Worm (Caenorhabditis elegans): ENCODE measurements around the gene col-44.

col-44 gene

DNA sequence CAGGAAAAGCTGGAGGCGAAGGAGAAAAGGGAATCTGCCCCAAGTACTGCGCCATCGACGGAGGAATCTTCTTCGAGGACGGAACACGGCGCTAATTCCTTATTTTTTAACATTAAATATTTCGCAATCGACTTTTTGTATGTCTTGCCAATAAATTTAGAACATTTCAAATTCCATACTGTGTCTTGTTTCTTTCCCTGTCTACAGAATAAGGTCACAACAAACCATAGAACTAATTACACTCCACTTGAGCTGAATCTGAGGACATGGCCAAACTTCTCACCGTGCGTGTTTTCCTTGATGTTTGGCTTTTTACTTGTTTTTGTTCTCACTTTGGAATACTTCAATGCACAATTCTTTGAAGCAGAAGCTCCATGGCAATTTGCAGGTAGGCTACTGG is 1.1 kb downstream of the col-44 start, which contains the start of gene F54B11.4:
Gene F54B11.4, plus strand, starts transcription at position 301 of the 400 bp plus-strand sequence.
- TF ChIP-seq nhr-80 (tag; optimal IDR thresholded peaks at IDR 0.05): no peak
- no peak for TF ChIP-seq cebp-1 (GFP tag; IDR thresholded peaks at IDR 0.05)
- peak; percentile 62 for TF ChIP-seq cebp-1 (tag; optimal IDR thresholded peaks at IDR 0.05)
- TF ChIP-seq ceh-40 (GFP tag; IDR thresholded peaks at IDR 0.05): no peak
- TF ChIP-seq F55B11.4 (tag; optimal IDR thresholded peaks at IDR 0.05; ENCODE audit: borderline replicate concordance, insufficient read depth): no peak

DNA sequence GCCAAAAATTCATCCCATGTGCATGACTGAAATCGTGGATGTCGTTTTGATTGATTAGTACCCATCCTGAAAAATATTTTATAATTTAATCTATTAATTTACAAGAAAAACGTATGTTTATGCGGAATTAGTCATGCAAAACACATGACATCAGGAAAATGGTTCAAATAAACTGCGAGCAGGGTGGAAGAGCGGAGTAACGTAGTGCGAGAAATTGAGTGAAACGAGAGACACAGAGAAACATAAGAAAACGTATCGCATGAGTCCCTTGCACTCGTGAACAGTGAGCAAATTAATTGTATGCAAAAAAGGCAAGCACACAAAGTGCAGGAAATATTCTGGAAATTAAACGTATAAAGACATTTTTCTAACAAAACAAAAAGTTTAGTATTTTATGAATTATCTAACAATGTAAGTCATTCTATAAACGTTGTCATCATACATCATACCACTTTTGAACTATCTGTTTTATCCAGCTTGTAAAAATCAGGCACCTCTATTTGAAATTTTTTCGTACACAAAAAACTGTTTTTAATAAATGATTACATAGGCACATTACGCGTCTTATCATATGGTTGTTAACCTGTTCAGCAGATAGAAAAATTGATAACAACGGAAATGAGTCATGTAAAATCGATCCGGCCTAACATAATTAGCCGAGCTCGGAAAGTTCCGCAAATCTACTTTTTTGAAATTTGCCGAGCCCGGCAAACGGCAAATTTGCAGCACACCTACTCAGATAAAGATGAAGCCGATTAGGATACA is 4.9 kb downstream of the col-44 start, which contains the start of gene F54B11.5:
Gene F54B11.5, minus strand, starts transcription at position 66 of the 765 bp plus-strand sequence.
- TF ChIP-seq ZK185.1 (tag; optimal IDR thresholded peaks at IDR 0.05; ENCODE audit: poor library complexity, severe bottlenecking) (no peak), nhr-80 (tag; optimal IDR thresholded peaks at IDR 0.05) (peak; percentile 25), let-607 (tag; optimal IDR thresholded peaks at IDR 0.05) (no peak), hmg-1.2 (GFP tag; IDR thresholded peaks at IDR 0.05) (peak; percentile 61; the same call in 1 of the 2 replicates), egrh-3 (GFP tag; IDR thresholded peaks at IDR 0.05) (no peak), ztf-26 (tag; optimal IDR thresholded peaks at IDR 0.05) (no peak), F23B12.7 (tag; optimal IDR thresholded peaks at IDR 0.05; ENCODE audit: insufficient read depth) (no peak), lin-40 (tag; optimal IDR thresholded peaks at IDR 0.05) (peak; percentile 9), ceh-79 (tag; optimal IDR thresholded peaks at IDR 0.05) (no peak), attf-3 (GFP tag; conservative IDR thresholded peaks at IDR 0.05) (peak; percentile 89), T07F8.4 (tag; optimal IDR thresholded peaks at IDR 0.05) (no peak), F37B4.10 (GFP tag; IDR thresholded peaks at IDR 0.05) (no peak), ccch-3 (GFP tag; optimal IDR thresholded peaks at IDR 0.05) (no peak), nhr-90 (tag; optimal IDR thresholded peaks at IDR 0.05) (no peak), nhr-27 (tag; optimal IDR thresholded peaks at IDR 0.05) (no peak), sdz-38 (tag; optimal IDR thresholded peaks at IDR 0.05) (no peak), snpc-3.4 (tag; optimal IDR thresholded peaks at IDR 0.05) (no peak), rec-8 (tag; optimal IDR thresholded peaks at IDR 0.05) (no peak), B0035.1 (tag; optimal IDR thresholded peaks at IDR 0.05) (no peak), F49E8.2 (tag; optimal IDR thresholded peaks at IDR 0.05; ENCODE audit: insufficient read depth) (no peak), lsl-1 (GFP tag; optimal IDR thresholded peaks at IDR 0.05) (no peak), dox-1 (GFP tag; IDR thresholded peaks at IDR 0.05) (no peak), atf-7 (tag; optimal IDR thresholded peaks at IDR 0.05) (no peak), sea-2 (GFP tag; IDR thresholded peaks at IDR 0.05) (no peak), nfyb-1 (GFP tag; IDR thresholded peaks at IDR 0.05) (no peak), B0336.3 (GFP tag; IDR thresholded peaks at IDR 0.05) (no peak), B0261.1 (tag; optimal IDR thresholded peaks at IDR 0.05) (no peak), F39B2.1 (GFP tag; IDR thresholded peaks at IDR 0.05) (no peak), tbp1 (GFP tag; optimal IDR thresholded peaks at IDR 0.05) (no peak), somi-1 (GFP tag; optimal IDR thresholded peaks at IDR 0.05) (no peak), snpc-4 (GFP tag; optimal IDR thresholded peaks at IDR 0.05) (no peak), snpc-4 (tag; optimal IDR thresholded peaks at IDR 0.05) (no peak), hsf-1 (GFP tag; IDR thresholded peaks at IDR 0.05) (no peak), bed-1 (GFP tag; IDR thresholded peaks at IDR 0.05) (no peak), B0019.2 (GFP tag; conservative IDR thresholded peaks at IDR 0.05) (no peak), ceh-58 (GFP tag; IDR thresholded peaks at IDR 0.05) (no peak), attf-5 (GFP tag; optimal IDR thresholded peaks at IDR 0.05) (peak; percentile 57), cebp-1 (GFP tag; IDR thresholded peaks at IDR 0.05) (no peak), cebp-1 (tag; optimal IDR thresholded peaks at IDR 0.05) (no peak), F33H1.4 (GFP tag; IDR thresholded peaks at IDR 0.05) (no peak), aptf-2 (GFP tag; conservative IDR thresholded peaks at IDR 0.05) (no peak), F55B11.4 (tag; optimal IDR thresholded peaks at IDR 0.05; ENCODE audit: borderline replicate concordance, insufficient read depth) (no peak), Y79H2A.3 (GFP tag; conservative IDR thresholded peaks at IDR 0.05) (no peak)
